Worm (Caenorhabditis elegans): ENCODE results near the gene emc-6.
A peak's percentile ranks its signal among the peaks of the same experiment; 100 is the strongest.

emc-6 gene

ce11 chrIV:7709701-7710100 is at the start of gene emc-6, which contains the start of the genes mrpl-1 and mrps-24:
Gene emc-6 (minus strand): TSS chrIV:7709736.
Gene mrpl-1 (minus strand): TSS chrIV:7709701.
Gene mrps-24 (plus strand): TSS chrIV:7710045.
- TF ChIP-seq lin-11 (tag; optimal IDR thresholded peaks at IDR 0.05): no peak
- TF ChIP-seq C34F6.9 (tag; optimal IDR thresholded peaks at IDR 0.05): peak; percentile 82
- TF ChIP-seq peb-1 (tag; optimal IDR thresholded peaks at IDR 0.05): no peak
- TF ChIP-seq F13H6.1 (tag; optimal IDR thresholded peaks at IDR 0.05): peak; percentile 44
- TF ChIP-seq mab-5 (tag; optimal IDR thresholded peaks at IDR 0.05): peak; percentile 29
- peak; percentile 48 for TF ChIP-seq sma-3 (GFP tag; optimal IDR thresholded peaks at IDR 0.05)
- no peak for TF ChIP-seq ztf-1 (GFP tag; conservative IDR thresholded peaks at IDR 0.05)
- peak; percentile 91 for TF ChIP-seq sem-4 (tag; optimal IDR thresholded peaks at IDR 0.05)
- TF ChIP-seq snpc-4 (tag; optimal IDR thresholded peaks at IDR 0.05): peak; percentile 45
- TF ChIP-seq skn-1 (tag; optimal IDR thresholded peaks at IDR 0.05): peak; percentile 56
- peak; percentile 51 for TF ChIP-seq fos-1 (tag; optimal IDR thresholded peaks at IDR 0.05)
- no peak for TF ChIP-seq nhr-11 (tag; optimal IDR thresholded peaks at IDR 0.05)
- TF ChIP-seq alr-1 (tag; optimal IDR thresholded peaks at IDR 0.05): no peak
- no peak for TF ChIP-seq ztf-4 (tag; optimal IDR thresholded peaks at IDR 0.05)
- peak; percentile 73 for TF ChIP-seq crh-2 (tag; optimal IDR thresholded peaks at IDR 0.05)
- TF ChIP-seq lin-13 (GFP tag; optimal IDR thresholded peaks at IDR 0.05): peak; percentile 58
- no peak for TF ChIP-seq mbf-1 (tag; optimal IDR thresholded peaks at IDR 0.05)
- TF ChIP-seq dmd-4 (tag; optimal IDR thresholded peaks at IDR 0.05): no peak
- peak; percentile 48 to 83 for TF ChIP-seq lsy-2 (tag; optimal IDR thresholded peaks at IDR 0.05)
- TF ChIP-seq nhr-12 (tag; optimal IDR thresholded peaks at IDR 0.05): no peak
- no peak for TF ChIP-seq nhr-21 (tag; optimal IDR thresholded peaks at IDR 0.05)
- peak; percentile 50 for TF ChIP-seq nhr-25 (tag; optimal IDR thresholded peaks at IDR 0.05)
- no peak for TF ChIP-seq nhr-6 (tag; optimal IDR thresholded peaks at IDR 0.05)
- TF ChIP-seq elt-3 (tag; optimal IDR thresholded peaks at IDR 0.05): no peak
- peak; percentile 13 for TF ChIP-seq nhr-129 (tag; optimal IDR thresholded peaks at IDR 0.05)
- peak; percentile 89 for TF ChIP-seq unc-55 (GFP tag; optimal IDR thresholded peaks at IDR 0.05)
- TF ChIP-seq ceh-82 (tag; optimal IDR thresholded peaks at IDR 0.05): no peak
- TF ChIP-seq gmeb-1 (tag; optimal IDR thresholded peaks at IDR 0.05): peak; percentile 63
- TF ChIP-seq ztf-11 (tag; optimal IDR thresholded peaks at IDR 0.05): no peak
- peak; percentile 43 for TF ChIP-seq sma-9 (GFP tag; optimal IDR thresholded peaks at IDR 0.05)
- no peak for TF ChIP-seq sma-9 (tag; optimal IDR thresholded peaks at IDR 0.05)

- TF ChIP-seq unc-39 (tag; optimal IDR thresholded peaks at IDR 0.05) (no peak), unc-55 (GFP tag; optimal IDR thresholded peaks at IDR 0.05) (no peak), nhr-11 (tag; optimal IDR thresholded peaks at IDR 0.05) (no peak), elt-3 (tag; optimal IDR thresholded peaks at IDR 0.05) (no peak)
Observed at ce11 chrIV:7757245-7757644, 47.7 kb upstream of the emc-6 start, which contains the start of gene C46A5.4. Gene C46A5.4 (minus strand): TSS chrIV:7757345.

ce11 chrIV:7754114-7754513 is 44.6 kb upstream of the emc-6 start:
- no peak for TF ChIP-seq blmp-1 (tag; optimal IDR thresholded peaks at IDR 0.05; ENCODE audit: insufficient read depth)
- no peak for TF ChIP-seq nhr-12 (tag; optimal IDR thresholded peaks at IDR 0.05)

ce11 chrIV:7753108-7753507 is 43.6 kb upstream of the emc-6 start, which contains the start of gene col-14:
Gene col-14 (plus strand): TSS chrIV:7753408.
- TF ChIP-seq nhr-10 (tag; optimal IDR thresholded peaks at IDR 0.05): no peak
- TF ChIP-seq lin-13 (GFP tag; optimal IDR thresholded peaks at IDR 0.05): no peak
- no peak for TF ChIP-seq nhr-77 (tag; optimal IDR thresholded peaks at IDR 0.05)
- TF ChIP-seq lin-11 (tag; optimal IDR thresholded peaks at IDR 0.05): no peak
- TF ChIP-seq nhr-12 (tag; optimal IDR thresholded peaks at IDR 0.05): no peak
- TF ChIP-seq mbf-1 (tag; optimal IDR thresholded peaks at IDR 0.05): no peak
- TF ChIP-seq blmp-1 (tag; optimal IDR thresholded peaks at IDR 0.05; ENCODE audit: insufficient read depth): no peak
- TF ChIP-seq aly-2 (tag; optimal IDR thresholded peaks at IDR 0.05): no peak
- no peak for TF ChIP-seq ZK546.5 (tag; optimal IDR thresholded peaks at IDR 0.05)
- no peak for TF ChIP-seq F13H6.1 (tag; optimal IDR thresholded peaks at IDR 0.05)
- TF ChIP-seq ceh-16 (tag; optimal IDR thresholded peaks at IDR 0.05): no peak
- no peak for TF ChIP-seq unc-55 (GFP tag; optimal IDR thresholded peaks at IDR 0.05)
- no peak for TF ChIP-seq unc-62 (GFP tag; optimal IDR thresholded peaks at IDR 0.05)
- no peak for TF ChIP-seq ceh-82 (tag; optimal IDR thresholded peaks at IDR 0.05)
- no peak for TF ChIP-seq alr-1 (tag; optimal IDR thresholded peaks at IDR 0.05)
- TF ChIP-seq unc-39 (tag; optimal IDR thresholded peaks at IDR 0.05): no peak
- no peak for TF ChIP-seq ztf-1 (GFP tag; conservative IDR thresholded peaks at IDR 0.05)
